Fruit fly (Drosophila melanogaster): ENCODE results near the gene Psn.

DNA sequence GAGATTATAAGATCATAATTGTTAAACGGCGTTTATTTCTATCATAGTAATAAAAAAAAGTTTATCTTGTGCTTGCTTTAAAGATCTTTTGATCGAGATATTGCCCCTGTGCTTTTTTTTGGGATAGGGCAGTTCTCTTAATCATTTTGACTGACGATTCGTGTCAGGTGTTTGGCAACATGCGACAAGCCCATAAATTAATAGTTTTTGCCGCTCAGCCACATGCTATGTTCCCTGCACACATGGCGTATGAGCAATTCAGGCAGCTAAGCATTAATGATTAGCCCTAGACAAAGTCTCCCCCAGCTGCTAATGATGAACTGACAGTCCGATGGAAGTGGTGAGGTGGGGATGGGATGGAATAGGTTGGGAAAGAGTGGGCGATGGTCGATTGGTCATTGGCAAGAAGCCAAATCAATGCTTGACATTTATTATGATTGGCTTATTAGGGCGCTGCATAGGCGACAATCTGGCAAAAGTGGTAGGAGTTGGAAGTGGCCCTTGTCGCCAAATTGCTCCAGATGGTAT lies 8.7 kb downstream of the Psn start:
- TF ChIP-seq Jra (GFP tag; optimal IDR thresholded peaks at IDR 0.05), result no peak
- TF ChIP-seq usp (GFP tag; optimal IDR thresholded peaks at IDR 0.05), result no peak
- no peak for TF ChIP-seq sage (GFP tag; optimal IDR thresholded peaks at IDR 0.05)
- TF ChIP-seq GATAd (GFP tag; optimal IDR thresholded peaks at IDR 0.05), result no peak
- TF ChIP-seq woc (GFP tag; optimal IDR thresholded peaks at IDR 0.05), result no peak
- TF ChIP-seq pan (optimal IDR thresholded peaks at IDR 0.05), result no peak
- no peak for TF ChIP-seq br (GFP tag; optimal IDR thresholded peaks at IDR 0.05)
- TF ChIP-seq h (GFP tag; optimal IDR thresholded peaks at IDR 0.05), result no peak

All from whole organism, wandering third instar larva.